Worm (Caenorhabditis elegans): ENCODE results near the gene E_BE45912.2.

DNA sequence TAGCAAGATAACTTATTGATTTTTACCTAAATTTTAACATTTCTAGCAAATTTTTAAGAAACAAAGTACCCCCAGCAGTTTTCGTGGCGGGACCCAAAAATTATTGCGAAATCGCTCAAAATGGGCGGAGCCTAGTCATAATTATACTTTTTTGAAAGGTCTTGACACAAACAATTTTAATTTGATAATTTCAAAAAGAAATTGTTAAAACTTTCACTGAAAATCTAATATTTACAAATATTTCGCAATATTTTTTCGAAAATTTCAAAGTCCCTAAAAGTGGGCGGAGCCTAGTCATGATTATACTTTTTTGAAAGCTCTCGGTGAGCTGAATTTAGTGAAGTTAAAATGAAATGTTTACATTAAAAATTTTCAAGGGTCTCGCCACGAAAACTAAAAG lies 26.4 kb downstream of the E_BE45912.2 start:
- TF ChIP-seq ceh-28 (tag; optimal IDR thresholded peaks at IDR 0.05), result no peak
- TF ChIP-seq pha-4 (tag; optimal IDR thresholded peaks at IDR 0.05), result no peak
- no peak for TF ChIP-seq unc-62 (GFP tag; optimal IDR thresholded peaks at IDR 0.05)
- TF ChIP-seq nhr-28 (tag; optimal IDR thresholded peaks at IDR 0.05), result no peak
- no peak for TF ChIP-seq elt-1 (tag; optimal IDR thresholded peaks at IDR 0.05)
- TF ChIP-seq ztf-11 (tag; optimal IDR thresholded peaks at IDR 0.05), result no peak
- TF ChIP-seq nhr-237 (tag; optimal IDR thresholded peaks at IDR 0.05), result no peak
- no peak for TF ChIP-seq ceh-9 (tag; optimal IDR thresholded peaks at IDR 0.05)

Measured in whole organism, L3 larva.